Fruit fly (Drosophila melanogaster): ENCODE results near the gene JIL-1.

DNA sequence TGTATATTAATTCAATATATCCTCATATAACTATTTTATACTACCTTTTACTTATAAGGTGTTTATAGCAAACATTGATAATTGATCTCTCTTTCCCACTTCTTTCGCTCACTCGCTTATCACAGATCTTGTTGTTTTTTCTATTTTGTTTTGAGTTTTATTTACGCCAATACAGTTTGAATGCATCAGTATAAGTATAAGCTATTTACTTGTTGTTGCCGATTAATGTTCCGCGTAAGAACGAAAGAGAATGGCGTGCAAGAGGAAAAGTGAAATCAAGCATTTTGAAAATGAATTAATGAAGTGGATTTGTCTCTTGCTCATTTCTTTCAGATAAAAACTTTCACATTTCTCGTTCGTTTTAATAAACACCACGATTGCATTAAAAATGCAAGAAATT, 9.4 kb downstream of the JIL-1 start:
- no peak for TF ChIP-seq pan (optimal IDR thresholded peaks at IDR 0.05)
- no peak for TF ChIP-seq psq (optimal IDR thresholded peaks at IDR 0.05)
- TF ChIP-seq usp (GFP tag; optimal IDR thresholded peaks at IDR 0.05) = no peak
- TF ChIP-seq Dll (optimal IDR thresholded peaks at IDR 0.05) = no peak
